Worm (Caenorhabditis elegans) whole organism, young adult: Measurements from ENCODE around the gene dcaf-1.

Experiments
- C17E4.6 ChIP-seq: fragments of 200-800 bp; sonication (Bioruptor generic); IDR thresholded peaks from 2 replicates; pipeline ENCODE4 v1.3.6; 2022; ENCODE audit warnings: missing genetic modification reagents, missing genetic modification characterization, missing compliant biosample characterization
- F49E8.2 ChIP-seq: sonication (generic microtip); optimal IDR thresholded peaks from 3 replicates; lab custom pipeline; 2017; ENCODE audit warnings: missing genetic modification characterization, mild to moderate bottlenecking, missing compliant biosample characterization, antibody characterized with exemption, moderate library complexity; ENCODE audit not compliant: insufficient read depth
- gei-17 ChIP-seq: fragments of 200-800 bp; sonication (Bioruptor generic); optimal IDR thresholded peaks from 2 replicates; lab custom pipeline; 2018; ENCODE audit warnings: mild to moderate bottlenecking, missing genetic modification characterization, missing compliant biosample characterization
- hmg-1.2 ChIP-seq: fragments of 200-800 bp; sonication (Bioruptor generic); IDR thresholded peaks from 2 replicates; pipeline ENCODE4 v1.3.6; 2022; ENCODE audit warnings: missing genetic modification reagents, missing genetic modification characterization, missing compliant biosample characterization
- tbx-9 ChIP-seq: sonication (generic microtip); optimal IDR thresholded peaks from 2 replicates; lab custom pipeline; 2016; ENCODE audit warnings: borderline replicate concordance, missing genetic modification characterization, inconsistent platforms, missing compliant biosample characterization
- unc-130 ChIP-seq: sonication (generic microtip); optimal IDR thresholded peaks from 2 replicates; lab custom pipeline; 2016; ENCODE audit warnings: missing genetic modification reagents, missing genetic modification characterization, missing compliant biosample characterization

- no peak for TF ChIP-seq F49E8.2
- TF ChIP-seq tbx-9 (tag; lab: Kevin White, UChicago) = no peak
- TF ChIP-seq gei-17 = no peak
- TF ChIP-seq C17E4.6 (GFP tag; lab: Robert Waterston, UW) = no peak
- no peak for TF ChIP-seq hmg-1.2 (GFP tag; lab: Robert Waterston, UW)
- no peak for TF ChIP-seq unc-130 (GFP tag; lab: Kevin White, UChicago)
These were observed 27.4 kb upstream of the dcaf-1 start for ce11 chrIV:9733904-9734303.
